Fruit fly (Drosophila melanogaster) ovary, adult (tissue): Measurements from ENCODE around the gene CG3942.

Experiments used
- CG17801 ChIP-seq: fragments of 200-800 bp; optimal IDR thresholded peaks from 2 replicates; lab custom pipeline; 2019; ENCODE audit warnings: missing biosample characterization, mild to moderate bottlenecking, missing genetic modification characterization, moderate library complexity; ENCODE audit not compliant: partially characterized antibody

Gene CG3942

dm6 chr3R:12253887-12254286, at the start of gene CG3942:
Gene CG3942 (plus strand): TSS chr3R:12254187.
- TF ChIP-seq CG17801 (GFP tag; lab: Kevin White, UChicago) = no peak

dm6 chr3R:12210260-12210659, 43.7 kb upstream of the CG3942 start, which contains the start of gene CG4830:
Gene CG4830 (minus strand): TSS chr3R:12210360.
- TF ChIP-seq CG17801 (GFP tag; lab: Kevin White, UChicago) = no peak

- TF ChIP-seq CG17801 (GFP tag; lab: Kevin White, UChicago) = no peak
These were observed 42.4 kb upstream of the CG3942 start for dm6 chr3R:12211552-12211951.

dm6 chr3R:12214201-12214600, 39.8 kb upstream of the CG3942 start, which contains the start of gene CG14742:
Gene CG14742 (plus strand): TSS chr3R:12214501.
- TF ChIP-seq CG17801 (GFP tag; lab: Kevin White, UChicago) = no peak

dm6 chr3R:12219497-12219896, 34.5 kb upstream of the CG3942 start, which contains the start of gene Cog1:
Gene Cog1 (minus strand): TSS chr3R:12219686.
- TF ChIP-seq CG17801 (GFP tag; lab: Kevin White, UChicago) = no peak

dm6 chr3R:12221366-12221916, 32.5 kb upstream of the CG3942 start, which contains the start of gene CG4860:
Gene CG4860 (minus strand): TSS chr3R:12221464.
- TF ChIP-seq CG17801 (GFP tag; lab: Kevin White, UChicago) = peak; percentile 80

- no peak for TF ChIP-seq CG17801 (GFP tag; lab: Kevin White, UChicago)
These were observed 31.9 kb upstream of the CG3942 start, which contains the start of gene Rsbp15 for dm6 chr3R:12222093-12222492. Gene Rsbp15 (plus strand): TSS chr3R:12222387.

- no peak for TF ChIP-seq CG17801 (GFP tag; lab: Kevin White, UChicago)
These were observed 29.1 kb upstream of the CG3942 start, which contains the start of gene CG17404 for dm6 chr3R:12224919-12225318. Gene CG17404 (minus strand): TSS chr3R:12225019.

- no peak for TF ChIP-seq CG17801 (GFP tag; lab: Kevin White, UChicago)
These were observed 27.7 kb upstream of the CG3942 start, which contains the start of gene CG12256 for dm6 chr3R:12226239-12226638. Gene CG12256 (minus strand): TSS chr3R:12226339.

- no peak for TF ChIP-seq CG17801 (GFP tag; lab: Kevin White, UChicago)
These were observed 24.9 kb upstream of the CG3942 start, which contains the start of gene CG3916 for dm6 chr3R:12229113-12229512. Gene CG3916 (plus strand): TSS chr3R:12229413.

- no peak for TF ChIP-seq CG17801 (GFP tag; lab: Kevin White, UChicago)
These were observed 21.4 kb upstream of the CG3942 start, which contains the start of gene Pglym87 for dm6 chr3R:12232629-12233028. Gene Pglym87 (minus strand): TSS chr3R:12232729.

- TF ChIP-seq CG17801 (GFP tag; lab: Kevin White, UChicago) = no peak
These were observed 19.4 kb upstream of the CG3942 start, which contains the start of gene Cyp313a5 for dm6 chr3R:12234584-12234983. Gene Cyp313a5 (minus strand): TSS chr3R:12234684.

- TF ChIP-seq CG17801 (GFP tag; lab: Kevin White, UChicago) = no peak
These were observed 17.2 kb upstream of the CG3942 start, which contains the start of gene Cyp313a2 for dm6 chr3R:12236804-12237203. Gene Cyp313a2 (minus strand): TSS chr3R:12236904.

- TF ChIP-seq CG17801 (GFP tag; lab: Kevin White, UChicago) = no peak
These were observed 14.8 kb upstream of the CG3942 start, which contains the start of gene Cyp313a3 for dm6 chr3R:12239166-12239565. Gene Cyp313a3 (minus strand): TSS chr3R:12239266.

dm6 chr3R:12244468-12245060, 9.4 kb upstream of the CG3942 start:
- TF ChIP-seq CG17801 (GFP tag; lab: Kevin White, UChicago) = no peak
